Fruit fly (Drosophila melanogaster): Measurements from ENCODE around the gene Or65b.

dm6 chr3L:6317494-6317893 is 7.9 kb upstream of the Or65b start:
- TF ChIP-seq CG16779 (GFP tag; IDR thresholded peaks at IDR 0.05) (no peak), CG4820 (GFP tag; optimal IDR thresholded peaks at IDR 0.05) (no peak), tup (GFP tag; optimal IDR thresholded peaks at IDR 0.05) (no peak), Bteb2 (GFP tag; optimal IDR thresholded peaks at IDR 0.05) (no peak), Doc3 (GFP tag; IDR thresholded peaks at IDR 0.05; ENCODE audit: partially characterized antibody) (no peak), trem (tag; optimal IDR thresholded peaks at IDR 0.05) (no peak), mirr (GFP tag; optimal IDR thresholded peaks at IDR 0.05) (no peak), kay (GFP tag; optimal IDR thresholded peaks at IDR 0.05) (no peak), da (GFP tag; optimal IDR thresholded peaks at IDR 0.05) (no peak), NK7.1 (GFP tag; optimal IDR thresholded peaks at IDR 0.05) (no peak)
